Worm (Caenorhabditis elegans) whole organism, mixed stage, embryonic: ENCODE data around the gene C28D4.5.

Experiments
- M03D4.4 ChIP-seq: sonication (generic microtip); optimal IDR thresholded peaks from 2 replicates; lab custom pipeline; 2017; ENCODE audit warnings: mild to moderate bottlenecking, missing genetic modification characterization, missing compliant biosample characterization
- ceh-39 ChIP-seq: fragments of 150-350 bp; optimal IDR thresholded peaks from 2 replicates; lab custom pipeline; 2014; ENCODE audit warnings: missing biosample characterization, missing genetic modification characterization
- ceh-43 ChIP-seq: fragments of 200-800 bp; sonication (Bioruptor generic); optimal IDR thresholded peaks from 2 replicates; lab custom pipeline; 2018; ENCODE audit warnings: mild to moderate bottlenecking, missing genetic modification characterization, moderate library complexity, missing compliant biosample characterization
- ces-1 ChIP-seq: fragments of 150-350 bp; optimal IDR thresholded peaks from 2 replicates; lab custom pipeline; 2014; ENCODE audit warnings: missing biosample characterization, missing genetic modification reagents, missing genetic modification characterization
- drap-1 ChIP-seq: fragments of 200-800 bp; sonication (Bioruptor generic); optimal IDR thresholded peaks from 3 replicates; lab custom pipeline; 2018; ENCODE audit warnings: mild to moderate bottlenecking, missing genetic modification characterization, missing compliant biosample characterization
- elt-1 ChIP-seq: sonication (generic microtip); optimal IDR thresholded peaks from 2 replicates; lab custom pipeline; 2017; ENCODE audit warnings: missing genetic modification characterization, mild to moderate bottlenecking, missing compliant biosample characterization, antibody characterized with exemption, moderate library complexity, borderline replicate concordance; ENCODE audit not compliant: insufficient read depth
- elt-3 ChIP-seq: fragments of 150-350 bp; optimal IDR thresholded peaks from 2 replicates; lab custom pipeline; 2014; ENCODE audit warnings: missing biosample characterization, missing genetic modification characterization
- flh-1 ChIP-seq: fragments of 200-800 bp; sonication (Bioruptor generic); optimal IDR thresholded peaks from 2 replicates; lab custom pipeline; 2018; ENCODE audit warnings: mild to moderate bottlenecking, missing genetic modification characterization, moderate library complexity, missing compliant biosample characterization
- lin-13 ChIP-seq: fragments of 150-350 bp; optimal IDR thresholded peaks from 2 replicates; lab custom pipeline; 2014; ENCODE audit warnings: missing biosample characterization, missing genetic modification characterization
- lsy-2 ChIP-seq: fragments of 150-350 bp; optimal IDR thresholded peaks from 2 replicates; lab custom pipeline; 2014; ENCODE audit warnings: missing biosample characterization, missing genetic modification characterization
- mls-2 ChIP-seq: sonication (generic microtip); optimal IDR thresholded peaks from 2 replicates; lab custom pipeline; 2016; ENCODE audit warnings: mild to moderate bottlenecking, missing genetic modification characterization, moderate library complexity, missing compliant biosample characterization
- nhr-237 ChIP-seq: fragments of 150-350 bp; optimal IDR thresholded peaks from 2 replicates; lab custom pipeline; 2014; ENCODE audit warnings: missing biosample characterization, missing genetic modification characterization
- nhr-28 ChIP-seq: fragments of 150-350 bp; optimal IDR thresholded peaks from 2 replicates; lab custom pipeline; 2014; ENCODE audit warnings: missing biosample characterization, missing genetic modification characterization
- nhr-76 ChIP-seq: sonication (generic microtip); optimal IDR thresholded peaks from 2 replicates; lab custom pipeline; 2017; ENCODE audit warnings: missing biosample characterization, missing genetic modification characterization
- sem-2 ChIP-seq: fragments of 200-800 bp; sonication (Bioruptor generic); optimal IDR thresholded peaks from 2 replicates; lab custom pipeline; 2018; ENCODE audit warnings: mild to moderate bottlenecking, missing genetic modification characterization, missing compliant biosample characterization
- snpc-4 ChIP-seq: fragments of 150-350 bp; optimal IDR thresholded peaks from 2 replicates; lab custom pipeline; 2014; ENCODE audit warnings: missing biosample characterization, missing genetic modification characterization
- sptf-1 ChIP-seq: sonication (generic microtip); optimal IDR thresholded peaks from 2 replicates; lab custom pipeline; 2017; ENCODE audit warnings: mild to moderate bottlenecking, missing genetic modification characterization, moderate library complexity, missing compliant biosample characterization
- tbx-8 ChIP-seq: fragments of 200-800 bp; sonication (Bioruptor generic); optimal IDR thresholded peaks from 2 replicates; lab custom pipeline; 2018; ENCODE audit warnings: mild to moderate bottlenecking, missing genetic modification characterization, moderate library complexity, missing compliant biosample characterization
- unc-120 ChIP-seq: sonication (generic microtip); optimal IDR thresholded peaks from 2 replicates; lab custom pipeline; 2017; ENCODE audit warnings: missing genetic modification characterization, missing compliant biosample characterization; ENCODE audit not compliant: poor library complexity, severe bottlenecking
- unc-39 ChIP-seq: fragments of 150-350 bp; optimal IDR thresholded peaks from 2 replicates; lab custom pipeline; 2014; ENCODE audit warnings: missing biosample characterization, missing genetic modification characterization
- unc-62 ChIP-seq: fragments of 150-350 bp; optimal IDR thresholded peaks from 2 replicates; lab custom pipeline; 2014; ENCODE audit warnings: missing biosample characterization, missing genetic modification reagents, missing genetic modification characterization
- zip-8 ChIP-seq: fragments of 150-350 bp; optimal IDR thresholded peaks from 2 replicates; lab custom pipeline; 2014; ENCODE audit warnings: missing biosample characterization, missing genetic modification characterization
- ztf-11 ChIP-seq: fragments of 150-350 bp; optimal IDR thresholded peaks from 2 replicates; lab custom pipeline; 2014; ENCODE audit warnings: missing biosample characterization, missing genetic modification characterization

C28D4.5 gene

DNA sequence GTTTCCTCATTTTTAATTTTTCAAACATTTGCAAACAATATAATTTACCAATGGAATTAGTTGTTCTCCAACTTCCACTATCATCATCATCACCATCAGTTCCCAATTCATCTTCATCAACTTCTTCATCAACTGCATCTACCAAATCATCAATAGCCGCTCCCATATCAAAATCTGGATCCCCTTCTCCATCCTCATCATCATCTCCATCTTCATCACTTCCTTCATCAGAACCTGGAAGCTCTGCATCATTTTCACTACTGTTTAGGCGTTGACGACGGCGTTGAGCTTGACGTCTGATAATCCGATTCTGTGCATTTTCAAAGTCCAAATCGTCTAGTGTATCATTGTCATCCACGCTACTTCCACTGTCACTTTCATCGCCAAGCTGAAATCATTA is 48.8 kb downstream of the C28D4.5 start:
- TF ChIP-seq sem-2 (GFP tag; lab: Kevin White, UChicago) (no peak), lin-13 (tag; lab: Kevin White, UChicago) (no peak), M03D4.4 (no peak), nhr-28 (tag; lab: Kevin White, UChicago) (no peak), nhr-76 (tag; lab: Kevin White, UChicago) (no peak), ceh-39 (no peak), mls-2 (tag; lab: Kevin White, UChicago) (no peak), zip-8 (no peak), nhr-237 (tag; lab: Kevin White, UChicago) (no peak), unc-39 (no peak), ztf-11 (tag; lab: Kevin White, UChicago) (no peak)

DNA sequence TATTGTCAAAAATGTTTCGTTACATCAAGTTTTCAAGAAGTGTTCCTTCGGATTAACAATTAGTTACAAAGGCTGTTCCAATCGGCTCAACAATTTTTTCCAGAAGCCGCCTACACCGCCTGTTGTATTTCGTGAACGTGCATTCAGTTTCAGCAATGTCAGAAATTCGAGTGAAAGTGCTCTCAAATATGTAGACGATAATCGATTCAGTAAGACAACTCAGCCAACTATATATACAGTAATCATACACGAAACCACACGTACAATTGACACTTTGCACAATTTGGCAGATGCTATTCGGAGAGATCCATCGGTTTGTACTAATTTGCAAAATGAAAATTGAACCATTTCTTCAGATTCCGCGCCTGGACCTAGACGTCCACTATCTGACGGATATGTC is 50.1 kb downstream of the C28D4.5 start:
- no peak for TF ChIP-seq sptf-1 (tag; lab: Kevin White, UChicago)
- no peak for TF ChIP-seq flh-1 (GFP tag; lab: Kevin White, UChicago)
- no peak for TF ChIP-seq mls-2 (tag; lab: Kevin White, UChicago)
- no peak for TF ChIP-seq lsy-2 (tag; lab: Kevin White, UChicago)
- no peak for TF ChIP-seq unc-120 (tag; lab: Kevin White, UChicago)
- TF ChIP-seq nhr-28 (tag; lab: Kevin White, UChicago): no peak
- TF ChIP-seq ceh-43 (GFP tag; lab: Kevin White, UChicago): no peak
- no peak for TF ChIP-seq nhr-237 (tag; lab: Kevin White, UChicago)
- no peak for TF ChIP-seq drap-1 (GFP tag; lab: Kevin White, UChicago)
- no peak for TF ChIP-seq elt-3 (tag; lab: Kevin White, UChicago)
- TF ChIP-seq tbx-8 (GFP tag; lab: Kevin White, UChicago): no peak
- no peak for TF ChIP-seq snpc-4
- TF ChIP-seq elt-1 (tag; lab: Kevin White, UChicago): no peak
- no peak for TF ChIP-seq ces-1 (GFP tag; lab: Kevin White, UChicago)
- TF ChIP-seq ztf-11 (tag; lab: Kevin White, UChicago): no peak
- no peak for TF ChIP-seq unc-62
